Worm (Caenorhabditis elegans) whole organism, L4 larva: ENCODE data around the gene cyp-13B1.
A peak's percentile ranks its signal among the peaks of the same experiment; 100 is the strongest.

Experiments
- F37D6.2 ChIP-seq: sonication (generic microtip); optimal IDR thresholded peaks from 2 replicates; lab custom pipeline; 2016; ENCODE audit warnings: mild to moderate bottlenecking, missing genetic modification characterization, missing compliant biosample characterization
- aly-2 ChIP-seq: sonication (generic microtip); optimal IDR thresholded peaks from 2 replicates; lab custom pipeline; 2018; ENCODE audit warnings: missing biosample characterization, missing genetic modification characterization
- daf-12 ChIP-seq: fragments of 150-350 bp; optimal IDR thresholded peaks from 2 replicates; lab custom pipeline; 2014; ENCODE audit warnings: missing biosample characterization, missing genetic modification reagents, missing genetic modification characterization
- dmd-6 ChIP-seq: fragments of 200-800 bp; sonication (Bioruptor generic); IDR thresholded peaks from 2 replicates; pipeline ENCODE4 v1.3.6; 2022; ENCODE audit warnings: missing genetic modification reagents, missing genetic modification characterization, missing compliant biosample characterization
- egl-27 ChIP-seq: sonication (generic microtip); optimal IDR thresholded peaks from 3 replicates; lab custom pipeline; 2017; ENCODE audit warnings: missing biosample characterization, missing genetic modification reagents, missing genetic modification characterization
- lin-13 ChIP-seq: fragments of 150-350 bp; optimal IDR thresholded peaks from 2 replicates; lab custom pipeline; 2014; ENCODE audit warnings: missing biosample characterization, missing genetic modification reagents, missing genetic modification characterization
- mdl-1 ChIP-seq, 2 experiments: fragments of 150-350 bp in 1 of 2; sonication (generic microtip) in 1 of 2; optimal IDR thresholded peaks; 2 replicates each; lab custom pipeline; 2014 to 2017; ENCODE audit warnings: missing biosample characterization in 2 of 2, missing genetic modification characterization in 2 of 2
- mxl-2 ChIP-seq: fragments of 200-800 bp; sonication (Bioruptor generic); conservative IDR thresholded peaks from 2 replicates; pipeline ENCODE4 v1.3.6; 2022; ENCODE audit warnings: missing genetic modification reagents, missing genetic modification characterization, missing compliant biosample characterization
- nhr-28 ChIP-seq: fragments of 150-350 bp; optimal IDR thresholded peaks from 2 replicates; lab custom pipeline; 2014; ENCODE audit warnings: missing biosample characterization, missing genetic modification characterization
- nhr-77 ChIP-seq: fragments of 150-350 bp; optimal IDR thresholded peaks from 2 replicates; lab custom pipeline; 2014; ENCODE audit warnings: missing biosample characterization, missing genetic modification characterization
- rbr-2 ChIP-seq: sonication (generic microtip); optimal IDR thresholded peaks from 2 replicates; lab custom pipeline; 2016; ENCODE audit warnings: missing genotype, missing genetic modification characterization, missing compliant biosample characterization
- unc-130 ChIP-seq: sonication (generic microtip); optimal IDR thresholded peaks from 2 replicates; lab custom pipeline; 2016; ENCODE audit warnings: missing genetic modification reagents, missing genetic modification characterization, missing compliant biosample characterization
- ztf-11 ChIP-seq: fragments of 150-350 bp; optimal IDR thresholded peaks from 2 replicates; lab custom pipeline; 2014; ENCODE audit warnings: missing biosample characterization, missing genetic modification characterization
- ztf-7 ChIP-seq: fragments of 150-350 bp; optimal IDR thresholded peaks from 2 replicates; lab custom pipeline; 2014; ENCODE audit warnings: missing biosample characterization, missing genetic modification characterization

DNA sequence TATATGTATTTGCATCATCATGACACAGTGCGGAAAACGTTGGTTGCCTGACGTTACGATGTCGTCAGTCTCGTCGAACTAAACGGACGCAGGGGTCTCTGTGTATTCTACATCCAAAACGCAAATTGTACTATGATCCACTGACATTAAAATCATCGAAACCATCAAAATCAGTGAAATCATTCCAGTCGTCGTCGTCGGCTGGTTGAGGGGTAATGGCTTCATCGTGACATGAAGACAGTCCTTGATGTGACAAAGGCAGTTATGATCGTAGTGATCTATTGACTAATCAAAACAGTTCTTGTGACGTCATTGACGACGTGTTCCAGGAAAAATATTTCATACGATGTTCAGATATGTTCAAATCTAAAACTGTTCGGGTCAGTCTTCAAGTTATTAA is 51.8 kb downstream of the cyp-13B1 start:
- no peak for TF ChIP-seq egl-27 (tag; lab: Kevin White, UChicago)
- no peak for TF ChIP-seq lin-13 (GFP tag; lab: Kevin White, UChicago)
- no peak for TF ChIP-seq rbr-2 (tag; lab: Kevin White, UChicago)
- no peak for TF ChIP-seq daf-12
- TF ChIP-seq unc-130, result no peak
- no peak for TF ChIP-seq nhr-77
- no peak for TF ChIP-seq ztf-11 (tag; lab: Kevin White, UChicago)
- TF ChIP-seq nhr-28 (tag; lab: Kevin White, UChicago), result peak; percentile 60
- TF ChIP-seq mdl-1 (tag; optimal IDR thresholded peaks at IDR 0.05; lab: Kevin White, UChicago), result peak in 1 of 2 experiments; percentile 48
- TF ChIP-seq dmd-6 (GFP tag; lab: Robert Waterston, UW), result no peak
- TF ChIP-seq aly-2, result no peak
- no peak for TF ChIP-seq ztf-7 (tag; lab: Kevin White, UChicago)
- TF ChIP-seq mxl-2, result no peak
- no peak for TF ChIP-seq F37D6.2 (tag; lab: Kevin White, UChicago)
